Fruit fly (Drosophila melanogaster) whole organism, embryonic: ENCODE data around the gene CG9626.

Experiments
- Atf3 ChIP-seq: fragments of 200-800 bp; sonication (Bioruptor generic); optimal IDR thresholded peaks from 3 replicates; lab custom pipeline; 2016; ENCODE audit warnings: missing biosample characterization, missing genetic modification characterization
- Bteb2 ChIP-seq: fragments of 200-800 bp; sonication (Bioruptor generic); optimal IDR thresholded peaks from 2 replicates; lab custom pipeline; 2016; ENCODE audit warnings: missing biosample characterization, missing genetic modification characterization
- CG10147 ChIP-seq: fragments of 200-800 bp; sonication (Bioruptor generic); optimal IDR thresholded peaks from 2 replicates; lab custom pipeline; 2019; ENCODE audit warnings: missing biosample characterization, mild to moderate bottlenecking, missing genetic modification characterization, moderate library complexity
- CG10267 ChIP-seq: fragments of 200-800 bp; sonication (Bioruptor generic); optimal IDR thresholded peaks from 2 replicates; lab custom pipeline; 2018; ENCODE audit warnings: missing biosample characterization, mild to moderate bottlenecking, missing genetic modification characterization, moderate library complexity
- CG11723 ChIP-seq: fragments of 200-800 bp; sonication (Bioruptor generic); optimal IDR thresholded peaks from 2 replicates; lab custom pipeline; 2017; ENCODE audit warnings: missing biosample characterization, mild to moderate bottlenecking, missing genetic modification characterization
- CG12104 ChIP-seq: fragments of 200-800 bp; sonication (Bioruptor generic); optimal IDR thresholded peaks from 3 replicates; lab custom pipeline; 2016; ENCODE audit warnings: missing biosample characterization, missing genetic modification characterization
- CG14050 ChIP-seq: fragments of 200-800 bp; sonication (Bioruptor generic); IDR thresholded peaks from 3 replicates; pipeline ENCODE4 v1.3.6; 2022; ENCODE audit warnings: missing biosample characterization, missing genetic modification characterization
- CG14710 ChIP-seq: fragments of 200-800 bp; sonication (Bioruptor generic); optimal IDR thresholded peaks from 3 replicates; lab custom pipeline; 2019; ENCODE audit warnings: missing biosample characterization, mild to moderate bottlenecking, missing genetic modification characterization, moderate library complexity
- CG16815 ChIP-seq: fragments of 200-800 bp; sonication (Bioruptor generic); optimal IDR thresholded peaks from 3 replicates; lab custom pipeline; 2017; ENCODE audit warnings: missing biosample characterization, mild to moderate bottlenecking, missing genetic modification characterization
- CG17829 ChIP-seq: fragments of 200-800 bp; optimal IDR thresholded peaks from 2 replicates; lab custom pipeline; 2019; ENCODE audit warnings: missing biosample characterization, mild to moderate bottlenecking, missing genetic modification characterization, moderate library complexity
- CG1792 ChIP-seq: fragments of 200-800 bp; sonication (Bioruptor generic); optimal IDR thresholded peaks from 2 replicates; lab custom pipeline; 2016; ENCODE audit warnings: missing biosample characterization, missing genetic modification characterization
- CG2202 ChIP-seq: fragments of 200-800 bp; sonication (Bioruptor generic); optimal IDR thresholded peaks from 2 replicates; lab custom pipeline; 2018; ENCODE audit warnings: missing biosample characterization, mild to moderate bottlenecking, missing genetic modification characterization
- CG30431 ChIP-seq: fragments of 200-800 bp; sonication (Bioruptor generic); optimal IDR thresholded peaks from 2 replicates; lab custom pipeline; 2017; ENCODE audit warnings: missing biosample characterization, missing genetic modification characterization
- CG3065 ChIP-seq: fragments of 200-800 bp; sonication (Bioruptor generic); optimal IDR thresholded peaks from 2 replicates; lab custom pipeline; 2016; ENCODE audit warnings: missing biosample characterization, missing genetic modification characterization
- CG3163 ChIP-seq: fragments of 200-800 bp; sonication (Bioruptor generic); optimal IDR thresholded peaks from 3 replicates; lab custom pipeline; 2016; ENCODE audit warnings: missing biosample characterization, missing genetic modification characterization
- CG42726 ChIP-seq: fragments of 200-800 bp; sonication (Bioruptor generic); IDR thresholded peaks from 2 replicates; pipeline ENCODE4 v1.3.6; 2022; ENCODE audit warnings: missing biosample characterization, missing genetic modification characterization; ENCODE audit not compliant: partially characterized antibody
- CG5953 ChIP-seq: fragments of 200-800 bp; sonication (Bioruptor generic); IDR thresholded peaks from 2 replicates; pipeline ENCODE4 v1.3.6; 2022; ENCODE audit warnings: missing biosample characterization, missing genetic modification characterization
- CG6254 ChIP-seq: fragments of 200-800 bp; sonication (Bioruptor generic); optimal IDR thresholded peaks from 3 replicates; lab custom pipeline; 2017; ENCODE audit warnings: mild to moderate bottlenecking, missing biosample characterization, missing genetic modification reagents, missing genetic modification characterization
- CG6272 ChIP-seq: fragments of 200-800 bp; sonication (Bioruptor generic); IDR thresholded peaks from 2 replicates; pipeline ENCODE4 v1.3.6; 2022; ENCODE audit warnings: missing biosample characterization, missing genetic modification characterization
- CG6654 ChIP-seq: fragments of 200-800 bp; sonication (Bioruptor generic); optimal IDR thresholded peaks from 2 replicates; lab custom pipeline; 2017; ENCODE audit warnings: missing biosample characterization, mild to moderate bottlenecking, missing genetic modification characterization
- Camta ChIP-seq: fragments of 200-800 bp; sonication (Bioruptor generic); optimal IDR thresholded peaks from 2 replicates; lab custom pipeline; 2016; ENCODE audit warnings: missing biosample characterization, missing genetic modification characterization
- Doc3 ChIP-seq: fragments of 200-800 bp; sonication (Bioruptor generic); IDR thresholded peaks from 3 replicates; pipeline ENCODE4 v1.3.6; 2022; ENCODE audit warnings: missing biosample characterization, missing genetic modification characterization; ENCODE audit not compliant: partially characterized antibody
- Eip74EF ChIP-seq, 2 experiments: fragments of 200-800 bp in 1 of 2; fragments of >200 bp in 1 of 2; sonication (Bioruptor generic) in 1 of 2; optimal IDR thresholded peaks; 2 replicates each; lab custom pipeline; 2017 to 2019; ENCODE audit warnings: missing biosample characterization in 2 of 2, missing genetic modification characterization in 2 of 2, mild to moderate bottlenecking in 1 of 2, moderate library complexity in 1 of 2
- Ets65A ChIP-seq: fragments of 200-800 bp; sonication (Bioruptor generic); peaks from one replicate; lab custom pipeline; 2016; ENCODE audit warnings: missing biosample characterization, missing genetic modification characterization
- Fer3 ChIP-seq: fragments of 200-800 bp; sonication (Bioruptor generic); optimal IDR thresholded peaks from 2 replicates; lab custom pipeline; 2018; ENCODE audit warnings: missing biosample characterization, mild to moderate bottlenecking, missing genetic modification characterization, moderate library complexity
- MTF-1 ChIP-seq: fragments of 200-800 bp; sonication (Bioruptor generic); optimal IDR thresholded peaks from 2 replicates; lab custom pipeline; 2018; ENCODE audit warnings: missing biosample characterization, mild to moderate bottlenecking, missing genetic modification characterization, borderline replicate concordance
- NFAT ChIP-seq: fragments of 200-800 bp; sonication (Bioruptor generic); IDR thresholded peaks from 2 replicates; pipeline ENCODE4 v1.3.6; 2022; ENCODE audit warnings: missing biosample characterization, missing genetic modification characterization
- Ravus ChIP-seq: fragments of 200-800 bp; sonication (Bioruptor generic); IDR thresholded peaks from 2 replicates; pipeline ENCODE4 v1.3.6; 2022; ENCODE audit warnings: missing biosample characterization, missing genetic modification characterization
- Side ChIP-seq: fragments of 200-800 bp; sonication (Bioruptor generic); optimal IDR thresholded peaks from 2 replicates; lab custom pipeline; 2016; ENCODE audit warnings: missing biosample characterization, missing genetic modification characterization
- Sin3A ChIP-seq: fragments of >200 bp; optimal IDR thresholded peaks from 2 replicates; lab custom pipeline; 2018
- Stat92E ChIP-seq, 3 experiments: fragments of >200 bp in 2 of 3; fragments of 200-800 bp in 1 of 3; sonication (Bioruptor generic) in 1 of 3; optimal IDR thresholded peaks; 2 replicates each; lab custom pipeline; 2017 to 2019; ENCODE audit warnings: missing biosample characterization in 3 of 3, missing genetic modification characterization in 3 of 3, mild to moderate bottlenecking in 1 of 3, moderate library complexity in 1 of 3
- ara ChIP-seq: fragments of 200-800 bp; sonication (Bioruptor generic); IDR thresholded peaks from 2 replicates; pipeline ENCODE4 v1.3.6; 2022; ENCODE audit warnings: missing biosample characterization, missing genetic modification characterization
- bigmax ChIP-seq: fragments of 200-800 bp; sonication (Bioruptor generic); optimal IDR thresholded peaks from 2 replicates; lab custom pipeline; 2018; ENCODE audit warnings: missing biosample characterization, mild to moderate bottlenecking, missing genetic modification characterization
- caup ChIP-seq: fragments of 200-800 bp; sonication (Bioruptor generic); optimal IDR thresholded peaks from 3 replicates; lab custom pipeline; 2017; ENCODE audit warnings: missing biosample characterization, mild to moderate bottlenecking, missing genetic modification characterization, moderate library complexity; ENCODE audit not compliant: severe bottlenecking
- crol ChIP-seq: fragments of 200-800 bp; sonication (Bioruptor generic); IDR thresholded peaks from 2 replicates; pipeline ENCODE4 v1.3.6; 2022; ENCODE audit warnings: missing biosample characterization, missing genetic modification characterization
- danr ChIP-seq: fragments of 200-800 bp; sonication (Bioruptor generic); IDR thresholded peaks from 2 replicates; pipeline ENCODE4 v1.3.6; 2022; ENCODE audit warnings: missing biosample characterization, missing genetic modification characterization
- disco-r ChIP-seq: fragments of 200-800 bp; sonication (Bioruptor generic); optimal IDR thresholded peaks from 2 replicates; lab custom pipeline; 2016; ENCODE audit warnings: missing biosample characterization, missing genetic modification characterization
- fd3F ChIP-seq: fragments of 200-800 bp; sonication (Bioruptor generic); optimal IDR thresholded peaks from 2 replicates; lab custom pipeline; 2018; ENCODE audit warnings: missing biosample characterization, mild to moderate bottlenecking, missing genetic modification characterization, moderate library complexity
- gem ChIP-seq: fragments of 200-800 bp; sonication (Bioruptor generic); optimal IDR thresholded peaks from 2 replicates; lab custom pipeline; 2019; ENCODE audit warnings: missing biosample characterization, mild to moderate bottlenecking, missing genetic modification characterization, moderate library complexity
- h ChIP-seq: fragments of >200 bp; optimal IDR thresholded peaks from 2 replicates; lab custom pipeline; 2017
- hb ChIP-seq: fragments of 200-800 bp; sonication (Bioruptor generic); IDR thresholded peaks from 3 replicates; pipeline ENCODE4 v1.3.6; 2022; ENCODE audit warnings: missing biosample characterization, missing genetic modification characterization; ENCODE audit not compliant: partially characterized antibody
- her ChIP-seq: fragments of 200-800 bp; sonication (Bioruptor generic); optimal IDR thresholded peaks from 2 replicates; lab custom pipeline; 2016; ENCODE audit warnings: missing biosample characterization, missing genetic modification characterization
- ind ChIP-seq: fragments of 200-800 bp; sonication (Bioruptor generic); optimal IDR thresholded peaks from 3 replicates; lab custom pipeline; 2016; ENCODE audit warnings: missing biosample characterization, missing genetic modification characterization
- lab ChIP-seq: fragments of 200-800 bp; sonication (Bioruptor generic); optimal IDR thresholded peaks from 3 replicates; lab custom pipeline; 2017; ENCODE audit warnings: missing biosample characterization, missing genetic modification characterization, mild to moderate bottlenecking, moderate library complexity, missing genetic modification reagents
- otp ChIP-seq: fragments of 200-800 bp; sonication (Bioruptor generic); IDR thresholded peaks from 3 replicates; pipeline ENCODE4, ENCODE4 v1.3.6; 2022; ENCODE audit warnings: missing biosample characterization, missing genetic modification characterization
- prd ChIP-seq, 3 experiments: fragments of >200 bp in 2 of 3; fragments of 200-800 bp in 1 of 3; sonication (Bioruptor generic) in 1 of 3; optimal IDR thresholded peaks in 2 of 3; IDR thresholded peaks in 1 of 3; 2 replicates in 2 of 3; 3 replicates in 1 of 3; pipeline versions ENCODE4 v1.3.6 to Lab custom; 2017 to 2022; ENCODE audit warnings: missing biosample characterization in 1 of 3, missing genetic modification characterization in 1 of 3
- sim ChIP-seq: fragments of 200-800 bp; sonication (Bioruptor generic); IDR thresholded peaks from 2 replicates; pipeline ENCODE4 v1.3.6; 2022; ENCODE audit warnings: missing biosample characterization, missing genetic modification characterization
- slbo ChIP-seq: fragments of 200-800 bp; sonication (Bioruptor generic); IDR thresholded peaks from 2 replicates; pipeline ENCODE4 v1.3.6; 2022; ENCODE audit warnings: missing biosample characterization, missing genetic modification characterization
- unc-4 ChIP-seq: fragments of 200-800 bp; sonication (Bioruptor generic); IDR thresholded peaks from 2 replicates; pipeline ENCODE4 v1.3.6; 2022; ENCODE audit warnings: missing biosample characterization, missing genetic modification characterization; ENCODE audit not compliant: partially characterized antibody
- wor ChIP-seq: fragments of 200-800 bp; sonication (Bioruptor generic); IDR thresholded peaks from 2 replicates; pipeline ENCODE4 v1.3.6; 2022; ENCODE audit warnings: missing biosample characterization, missing genetic modification characterization

The CG9626 gene

dm6 chr3R:8340675-8341275, 40.0 kb upstream of the CG9626 start, which contains the start of the genes COX7A and Arl2 (continued):
- no peak for TF ChIP-seq otp (GFP tag; lab: Robert Waterston, UW)
- no peak for TF ChIP-seq Ravus (GFP tag; lab: Robert Waterston, UW)
- TF ChIP-seq bigmax (GFP tag; lab: Kevin White, UChicago): peak; percentile 26
- TF ChIP-seq CG1792: no peak
- TF ChIP-seq danr (GFP tag; lab: Robert Waterston, UW): no peak
- no peak for TF ChIP-seq Stat92E (GFP tag; optimal IDR thresholded peaks at IDR 0.05; lab: Kevin White, UChicago)
- no peak for TF ChIP-seq Bteb2 (GFP tag; lab: Kevin White, UChicago)
- no peak for TF ChIP-seq CG6272 (GFP tag; lab: Robert Waterston, UW)
- TF ChIP-seq wor (GFP tag; lab: Robert Waterston, UW): no peak
- no peak for TF ChIP-seq Ets65A (GFP tag; lab: Kevin White, UChicago)
- no peak for TF ChIP-seq h (lab: Kevin White, UChicago)
- no peak for TF ChIP-seq CG6654 (GFP tag; lab: Kevin White, UChicago)
- TF ChIP-seq sim (GFP tag; lab: Robert Waterston, UW): no peak
- TF ChIP-seq Atf3 (GFP tag; lab: Kevin White, UChicago): no peak
- no peak for TF ChIP-seq fd3F (GFP tag; lab: Kevin White, UChicago)
- TF ChIP-seq Camta (GFP tag; lab: Kevin White, UChicago): no peak
- TF ChIP-seq CG10267 (tag; lab: Kevin White, UChicago): peak; percentile 22
- peak; percentile 89 for TF ChIP-seq hb (GFP tag; lab: Robert Waterston, UW)
- no peak for TF ChIP-seq crol
- TF ChIP-seq CG14050 (GFP tag; lab: Robert Waterston, UW): no peak
- TF ChIP-seq MTF-1 (GFP tag; lab: Kevin White, UChicago): no peak
- peak; percentile 87; the same call in 1 of the 2 replicates for TF ChIP-seq CG42726 (GFP tag; lab: Robert Waterston, UW)
- peak; percentile 44 for TF ChIP-seq CG14710 (tag; lab: Kevin White, UChicago)
- no peak for TF ChIP-seq CG3065 (GFP tag; lab: Kevin White, UChicago)
- no peak for TF ChIP-seq CG11723 (GFP tag; lab: Kevin White, UChicago)
- no peak for TF ChIP-seq disco-r (GFP tag; lab: Kevin White, UChicago)
- TF ChIP-seq CG16815 (GFP tag; lab: Kevin White, UChicago): no peak
- TF ChIP-seq slbo (GFP tag; lab: Robert Waterston, UW): no peak
- TF ChIP-seq Doc3: peak; percentile 87
- peak; percentile 27 for TF ChIP-seq CG10147 (GFP tag; lab: Kevin White, UChicago)
- TF ChIP-seq CG3163 (GFP tag; lab: Kevin White, UChicago): no peak
- peak; percentile 30 for TF ChIP-seq Sin3A
- TF ChIP-seq unc-4 (GFP tag; lab: Robert Waterston, UW): peak; percentile 95
- no peak for TF ChIP-seq CG12104 (GFP tag; lab: Kevin White, UChicago)
- TF ChIP-seq CG5953 (GFP tag; lab: Robert Waterston, UW): no peak
- no peak for TF ChIP-seq NFAT (GFP tag; lab: Robert Waterston, UW)
- no peak for TF ChIP-seq gem (tag; lab: Kevin White, UChicago)
- TF ChIP-seq her (GFP tag; lab: Kevin White, UChicago): no peak
- TF ChIP-seq Fer3 (tag; lab: Kevin White, UChicago): no peak
- TF ChIP-seq caup (GFP tag; lab: Kevin White, UChicago): no peak
- no peak for TF ChIP-seq Eip74EF (GFP tag; optimal IDR thresholded peaks at IDR 0.05; lab: Kevin White, UChicago)
- TF ChIP-seq lab (GFP tag; lab: Kevin White, UChicago): no peak
- TF ChIP-seq CG30431 (GFP tag; lab: Kevin White, UChicago): no peak
- peak; percentile 22 for TF ChIP-seq CG17829 (tag; lab: Kevin White, UChicago)
- TF ChIP-seq CG6254 (GFP tag; lab: Kevin White, UChicago): no peak
- no peak for TF ChIP-seq Side (GFP tag; lab: Kevin White, UChicago)
- no peak for TF ChIP-seq ara (GFP tag; lab: Robert Waterston, UW)
- TF ChIP-seq ind (GFP tag; lab: Kevin White, UChicago): no peak
- no peak for TF ChIP-seq prd (optimal IDR thresholded peaks at IDR 0.05; lab: Kevin White, UChicago)
- no peak for TF ChIP-seq prd (GFP tag; IDR thresholded peaks at IDR 0.05; lab: Robert Waterston, UW)
- TF ChIP-seq CG2202 (tag; lab: Kevin White, UChicago): no peak
